Fruit fly (Drosophila melanogaster) Kc167 (cell line): ENCODE results near the gene Prx2.

Experiments used
- Myc ChIP-seq: fragments of >200 bp; optimal IDR thresholded peaks from 2 replicates; lab custom pipeline; 2017; ENCODE audit warnings: missing external identifiers
- Sin3A ChIP-seq: fragments of >200 bp; optimal IDR thresholded peaks from 2 replicates; lab custom pipeline; 2018; ENCODE audit warnings: missing external identifiers
- h ChIP-seq: fragments of >200 bp; optimal IDR thresholded peaks from 3 replicates; lab custom pipeline; 2018; ENCODE audit warnings: missing external identifiers
- insv ChIP-seq: fragments of >200 bp; optimal IDR thresholded peaks from 3 replicates; lab custom pipeline; 2018; ENCODE audit warnings: missing external identifiers
- psq ChIP-seq: fragments of >200 bp; optimal IDR thresholded peaks from 2 replicates; lab custom pipeline; 2017; ENCODE audit warnings: missing external identifiers
- ttk ChIP-seq: sonication (Bioruptor generic); optimal IDR thresholded peaks from 2 replicates; lab custom pipeline; 2017; ENCODE audit warnings: missing external identifiers

Prx2 gene

dm6 chrX:13334434-13335146, 5.0 kb downstream of the Prx2 start:
- TF ChIP-seq h (lab: Kevin White, UChicago): no peak
- no peak for TF ChIP-seq ttk (lab: Kevin White, UChicago)
- TF ChIP-seq insv (lab: Kevin White, UChicago): no peak
- no peak for TF ChIP-seq Myc
- TF ChIP-seq Sin3A (lab: Kevin White, UChicago): no peak
- TF ChIP-seq psq: no peak

- TF ChIP-seq ttk (lab: Kevin White, UChicago): no peak
- no peak for TF ChIP-seq insv (lab: Kevin White, UChicago)
- no peak for TF ChIP-seq h (lab: Kevin White, UChicago)
- TF ChIP-seq psq: no peak
- no peak for TF ChIP-seq Sin3A (lab: Kevin White, UChicago)
- TF ChIP-seq Myc: no peak
Observed at dm6 chrX:13337454-13337853, 7.8 kb downstream of the Prx2 start, which contains the start of gene RpS15Aa. Gene RpS15Aa, minus strand, starts transcription at chrX:13337705.

- TF ChIP-seq insv (lab: Kevin White, UChicago) (no peak), Myc (no peak)
Observed at dm6 chrX:13338113-13338512, 8.5 kb downstream of the Prx2 start, which contains the start of gene CG15747. Gene CG15747, plus strand, starts transcription at chrX:13338318.

dm6 chrX:13345327-13345726, 15.7 kb downstream of the Prx2 start:
- no peak for TF ChIP-seq Myc
- no peak for TF ChIP-seq h (lab: Kevin White, UChicago)
- TF ChIP-seq Sin3A (lab: Kevin White, UChicago): no peak
- no peak for TF ChIP-seq psq
- TF ChIP-seq insv (lab: Kevin White, UChicago): no peak
- TF ChIP-seq ttk (lab: Kevin White, UChicago): no peak

- no peak for TF ChIP-seq psq
- TF ChIP-seq Myc: no peak
- TF ChIP-seq ttk (lab: Kevin White, UChicago): no peak
- no peak for TF ChIP-seq Sin3A (lab: Kevin White, UChicago)
- no peak for TF ChIP-seq h (lab: Kevin White, UChicago)
- TF ChIP-seq insv (lab: Kevin White, UChicago): no peak
Observed at dm6 chrX:13346998-13347397, 17.4 kb downstream of the Prx2 start.

dm6 chrX:13358240-13358799, 28.7 kb downstream of the Prx2 start:
- TF ChIP-seq ttk (lab: Kevin White, UChicago) (no peak), Myc (no peak), insv (lab: Kevin White, UChicago) (no peak), psq (no peak), h (lab: Kevin White, UChicago) (no peak), Sin3A (lab: Kevin White, UChicago) (no peak)

dm6 chrX:13358948-13359347, 29.3 kb downstream of the Prx2 start, which contains the start of gene Syt12:
Gene Syt12, plus strand, starts transcription at chrX:13359248.
- no peak for TF ChIP-seq Sin3A (lab: Kevin White, UChicago)
- TF ChIP-seq h (lab: Kevin White, UChicago): no peak

- TF ChIP-seq ttk (lab: Kevin White, UChicago) (no peak), Sin3A (lab: Kevin White, UChicago) (no peak), Myc (no peak), insv (lab: Kevin White, UChicago) (no peak), psq (no peak), h (lab: Kevin White, UChicago) (no peak)
Observed at dm6 chrX:13368149-13368548, 38.5 kb downstream of the Prx2 start, which contains the start of gene dmrt11E. Gene dmrt11E, plus strand, starts transcription at chrX:13368191.

dm6 chrX:13369438-13369837, 39.8 kb downstream of the Prx2 start:
- TF ChIP-seq psq: no peak
- no peak for TF ChIP-seq h (lab: Kevin White, UChicago)
- TF ChIP-seq Sin3A (lab: Kevin White, UChicago): no peak
- no peak for TF ChIP-seq insv (lab: Kevin White, UChicago)
- no peak for TF ChIP-seq ttk (lab: Kevin White, UChicago)
- no peak for TF ChIP-seq Myc

- TF ChIP-seq Sin3A (lab: Kevin White, UChicago) (no peak), insv (lab: Kevin White, UChicago) (no peak), h (lab: Kevin White, UChicago) (no peak), ttk (lab: Kevin White, UChicago) (no peak), Myc (no peak), psq (no peak)
Observed at dm6 chrX:13370306-13370705, 40.7 kb downstream of the Prx2 start, which contains the start of gene CG1640. Gene CG1640, plus strand, starts transcription at chrX:13370606.

dm6 chrX:13370826-13371703, 41.4 kb downstream of the Prx2 start:
- TF ChIP-seq h (lab: Kevin White, UChicago): no peak
- TF ChIP-seq psq: no peak
- TF ChIP-seq Myc: no peak
- TF ChIP-seq Sin3A (lab: Kevin White, UChicago): no peak
- no peak for TF ChIP-seq insv (lab: Kevin White, UChicago)
- TF ChIP-seq ttk (lab: Kevin White, UChicago): no peak

dm6 chrX:13371704-13372049, 42.1 kb downstream of the Prx2 start:
- TF ChIP-seq psq: no peak
